Worm (Caenorhabditis elegans) whole organism, midembryonic: ENCODE measurements around the gene sri-43.
"Not testable (repeated sequence)": the region's sequence is repeated elsewhere in the genome, so short reads cannot be mapped to it uniquely, and the experiment has no call there.

Experiments
- flt-1 ChIP-seq: fragments of 200-800 bp; sonication (Bioruptor generic); IDR thresholded peaks from 2 replicates; pipeline ENCODE4 v1.3.6; 2022; ENCODE audit warnings: missing genetic modification characterization, missing compliant biosample characterization
- klf-2 ChIP-seq: fragments of 200-800 bp; sonication (Bioruptor generic); conservative IDR thresholded peaks from 2 replicates; pipeline ENCODE4 v1.3.6; 2022; ENCODE audit warnings: missing genetic modification reagents, missing genetic modification characterization, missing compliant biosample characterization
- med-1 ChIP-seq: sonication (generic microtip); optimal IDR thresholded peaks from 2 replicates; lab custom pipeline; 2017; ENCODE audit warnings: missing genetic modification characterization, mild to moderate bottlenecking, missing compliant biosample characterization, antibody characterized with exemption, missing genetic modification reagents; ENCODE audit not compliant: insufficient read depth
- ztf-23 ChIP-seq: fragments of 200-800 bp; sonication (Bioruptor generic); IDR thresholded peaks from 2 replicates; pipeline ENCODE4 v1.3.6; 2022; ENCODE audit warnings: missing genetic modification reagents, missing genetic modification characterization, missing compliant biosample characterization
- ztf-29 ChIP-seq: fragments of 200-800 bp; sonication (Bioruptor generic); IDR thresholded peaks from 2 replicates; pipeline ENCODE4 v1.3.6; 2022; ENCODE audit warnings: missing genetic modification reagents, missing genetic modification characterization, missing compliant biosample characterization

ce11 chrII:3177663-3178062 is 33.2 kb upstream of the sri-43 start, which contains the start of gene sri-40:
- not testable (repeated sequence) for TF ChIP-seq klf-2 (GFP tag; lab: Robert Waterston, UW); med-1 (GFP tag; lab: Kevin White, UChicago); ztf-23 (GFP tag; lab: Robert Waterston, UW); ztf-29 (GFP tag; lab: Robert Waterston, UW); flt-1 (GFP tag; lab: Robert Waterston, UW)
